Worm (Caenorhabditis elegans) whole organism, L4 larva: ENCODE measurements around the gene F35F11.2.

Experiments used
- nhr-237 ChIP-seq: sonication (generic microtip); optimal IDR thresholded peaks from 2 replicates; lab custom pipeline; 2017; ENCODE audit warnings: missing biosample characterization, missing genetic modification characterization
- unc-130 ChIP-seq: sonication (generic microtip); optimal IDR thresholded peaks from 2 replicates; lab custom pipeline; 2016; ENCODE audit warnings: missing genetic modification reagents, missing genetic modification characterization, missing compliant biosample characterization

- TF ChIP-seq unc-130 (GFP tag; lab: Kevin White, UChicago) (no peak), nhr-237 (no peak)
Observed at ce11 chrIV:4052274-4052673, 12.2 kb downstream of the F35F11.2 start.
